Worm (Caenorhabditis elegans): ENCODE measurements around the gene T09A5.4.

- TF ChIP-seq ztf-16 (tag; optimal IDR thresholded peaks at IDR 0.05) (no peak), nhr-11 (tag; optimal IDR thresholded peaks at IDR 0.05) (no peak), unc-86 (tag; optimal IDR thresholded peaks at IDR 0.05) (no peak), ceh-48 (tag; optimal IDR thresholded peaks at IDR 0.05) (no peak), ceh-31 (tag; optimal IDR thresholded peaks at IDR 0.05) (no peak), pha-4 (tag; optimal IDR thresholded peaks at IDR 0.05) (no peak), ama-1 (optimal IDR thresholded peaks at IDR 0.05) (no peak), fkh-10 (GFP tag; optimal IDR thresholded peaks at IDR 0.05) (no peak), mec-3 (tag; optimal IDR thresholded peaks at IDR 0.05; ENCODE audit: borderline replicate concordance) (no peak), nfya-1 (tag; optimal IDR thresholded peaks at IDR 0.05) (no peak), ets-4 (tag; optimal IDR thresholded peaks at IDR 0.05) (no peak), K02D7.2 (tag; optimal IDR thresholded peaks at IDR 0.05) (no peak)
Observed at ce11 chrII:7870062-7870461, 24.1 kb downstream of the T09A5.4 start, which contains the start of gene ztf-17.
